Fruit fly (Drosophila melanogaster): ENCODE measurements around the gene Vps13B.
A peak's percentile ranks its signal among the peaks of the same experiment; 100 is the strongest.

Vps13B gene

DNA sequence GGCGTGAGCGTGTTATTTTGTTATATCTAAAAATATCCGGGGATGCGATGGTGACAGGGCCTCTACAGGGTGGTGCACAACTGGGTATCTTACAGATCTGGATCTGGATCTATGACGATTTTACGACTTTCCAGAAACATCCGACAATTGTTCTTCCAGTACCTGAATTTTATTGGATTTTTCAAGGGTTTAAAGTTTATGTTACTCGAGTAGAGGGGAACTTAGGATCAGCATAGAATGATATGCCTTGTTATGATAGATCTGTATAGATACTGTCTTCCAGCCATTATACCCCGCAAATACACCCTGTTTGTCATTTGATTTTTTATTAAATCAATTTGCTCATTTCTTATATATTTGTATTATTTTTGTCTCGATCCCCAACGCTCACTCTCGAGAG is 41.4 kb upstream of the Vps13B start (continued):
- TF ChIP-seq Blimp-1 (GFP tag; optimal IDR thresholded peaks at IDR 0.05), result peak; percentile 36
- no peak for TF ChIP-seq CG16815 (GFP tag; optimal IDR thresholded peaks at IDR 0.05)
- TF ChIP-seq ssp (GFP tag; IDR thresholded peaks at IDR 0.05), result peak; percentile 57
- peak; percentile 67 for TF ChIP-seq PHDP (tag; optimal IDR thresholded peaks at IDR 0.05)
- peak; percentile 24 for TF ChIP-seq tio (GFP tag; optimal IDR thresholded peaks at IDR 0.05)
- TF ChIP-seq cad (GFP tag; optimal IDR thresholded peaks at IDR 0.05), result no peak
- TF ChIP-seq CG12104 (GFP tag; optimal IDR thresholded peaks at IDR 0.05), result peak; percentile 42
- peak; percentile 18 for TF ChIP-seq schlank (tag; optimal IDR thresholded peaks at IDR 0.05)
- TF ChIP-seq Dad (GFP tag; optimal IDR thresholded peaks at IDR 0.05), result peak; percentile 69
- TF ChIP-seq inv (GFP tag; IDR thresholded peaks at IDR 0.05; ENCODE audit: partially characterized antibody), result no peak
- TF ChIP-seq trh (GFP tag; optimal IDR thresholded peaks at IDR 0.05), result no peak
- TF ChIP-seq pzg (GFP tag; optimal IDR thresholded peaks at IDR 0.05), result no peak
- TF ChIP-seq HLHmδ (GFP tag; optimal IDR thresholded peaks at IDR 0.05), result no peak
- TF ChIP-seq prd (optimal IDR thresholded peaks at IDR 0.05), result no peak
- TF ChIP-seq prd (GFP tag; IDR thresholded peaks at IDR 0.05), result peak; percentile 48; the same call in 2 of the 3 replicates
- peak; percentile 46 for TF ChIP-seq CG10543 (GFP tag; optimal IDR thresholded peaks at IDR 0.05)
- TF ChIP-seq CG17186 (GFP tag; optimal IDR thresholded peaks at IDR 0.05), result no peak
- TF ChIP-seq gro (GFP tag; optimal IDR thresholded peaks at IDR 0.05), result peak; percentile 38
- TF ChIP-seq chm (GFP tag; IDR thresholded peaks at IDR 0.05), result no peak
- TF ChIP-seq CG11504 (tag; optimal IDR thresholded peaks at IDR 0.05), result peak; percentile 77
- no peak for TF ChIP-seq tna (GFP tag; IDR thresholded peaks at IDR 0.05; ENCODE audit: partially characterized antibody)
- peak; percentile 66 for TF ChIP-seq sug (tag; optimal IDR thresholded peaks at IDR 0.05)
- TF ChIP-seq abd-A (tag; optimal IDR thresholded peaks at IDR 0.05), result no peak
- TF ChIP-seq emc (GFP tag; optimal IDR thresholded peaks at IDR 0.05), result no peak
- peak; percentile 65; the same call in 2 of the 3 replicates for TF ChIP-seq CG7357 (GFP tag; IDR thresholded peaks at IDR 0.05)
- TF ChIP-seq ttk (GFP tag; IDR thresholded peaks at IDR 0.05), result peak; percentile 29; the same call in 1 of the 2 replicates
- TF ChIP-seq Dbx (GFP tag; IDR thresholded peaks at IDR 0.05), result peak; percentile 71
- peak; percentile 48 for TF ChIP-seq salm (tag; optimal IDR thresholded peaks at IDR 0.05)
- TF ChIP-seq disco-r (GFP tag; optimal IDR thresholded peaks at IDR 0.05), result no peak
- TF ChIP-seq CG2889 (GFP tag; IDR thresholded peaks at IDR 0.05), result 0 out of 3 replicates have a peak, but pooled peaks have one; percentile 40
- TF ChIP-seq ab (GFP tag; optimal IDR thresholded peaks at IDR 0.05), result no peak
- TF ChIP-seq Nf-YC (tag; optimal IDR thresholded peaks at IDR 0.05), result peak; percentile 64
- TF ChIP-seq Mad (GFP tag; optimal IDR thresholded peaks at IDR 0.05), result no peak
- TF ChIP-seq B-H1 (GFP tag; IDR thresholded peaks at IDR 0.05), result 0 out of 3 replicates have a peak, but pooled peaks have one; percentile 25
- peak; percentile 72 for TF ChIP-seq so (GFP tag; IDR thresholded peaks at IDR 0.05)
- TF ChIP-seq org-1 (GFP tag; optimal IDR thresholded peaks at IDR 0.05), result peak; percentile 35

DNA sequence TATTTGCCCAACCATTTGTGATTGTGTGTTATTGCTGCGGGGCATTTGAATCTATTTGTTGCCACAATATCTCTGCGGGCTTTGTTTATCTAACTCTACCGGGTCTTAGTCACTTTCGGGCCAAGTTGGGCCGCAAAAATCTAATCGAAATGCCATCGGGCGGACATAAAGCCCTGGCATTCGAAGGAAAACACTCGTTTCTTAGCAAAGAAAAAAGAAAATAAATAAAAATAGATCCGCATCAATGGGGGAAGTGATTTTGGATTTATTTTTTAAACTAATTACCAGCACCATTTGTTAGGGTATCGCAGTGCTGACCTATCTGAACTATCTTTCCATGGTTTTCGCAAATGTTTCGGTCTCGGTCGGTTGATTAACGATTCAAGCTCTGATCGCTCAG is 37.2 kb upstream of the Vps13B start:
- TF ChIP-seq CG9932 (GFP tag; IDR thresholded peaks at IDR 0.05), result peak; percentile 65
- TF ChIP-seq sug (tag; optimal IDR thresholded peaks at IDR 0.05), result peak; percentile 25
- no peak for TF ChIP-seq sens-2 (GFP tag; IDR thresholded peaks at IDR 0.05)
- peak; percentile 53 for TF ChIP-seq CG2120 (GFP tag; optimal IDR thresholded peaks at IDR 0.05)
- TF ChIP-seq sob (GFP tag; IDR thresholded peaks at IDR 0.05), result 0 out of 2 replicates have a peak, but pooled peaks have one; percentile 26
- no peak for TF ChIP-seq Dp (GFP tag; optimal IDR thresholded peaks at IDR 0.05)
- TF ChIP-seq row (GFP tag; IDR thresholded peaks at IDR 0.05), result peak; percentile 42; the same call in 2 of the 3 replicates
- TF ChIP-seq CG12659 (GFP tag; optimal IDR thresholded peaks at IDR 0.05), result no peak
- TF ChIP-seq CG34376 (GFP tag; optimal IDR thresholded peaks at IDR 0.05), result no peak
- 0 out of 4 replicates have a peak, but pooled peaks have one; percentile 34 for TF ChIP-seq chinmo (GFP tag; IDR thresholded peaks at IDR 0.05; ENCODE audit: partially characterized antibody)
- no peak for TF ChIP-seq tna (GFP tag; IDR thresholded peaks at IDR 0.05; ENCODE audit: partially characterized antibody)
- TF ChIP-seq dysf (GFP tag; IDR thresholded peaks at IDR 0.05), result peak; percentile 47; the same call in 1 of the 3 replicates
- no peak for TF ChIP-seq CG2202 (tag; optimal IDR thresholded peaks at IDR 0.05)
- no peak for TF ChIP-seq z (GFP tag; IDR thresholded peaks at IDR 0.05)
- TF ChIP-seq hkb (optimal IDR thresholded peaks at IDR 0.05), result no peak
- 0 out of 2 replicates have a peak, but pooled peaks have one; percentile 7 for TF ChIP-seq hkb (GFP tag; IDR thresholded peaks at IDR 0.05)
- TF ChIP-seq CG2678 (tag; optimal IDR thresholded peaks at IDR 0.05), result peak; percentile 19
- TF ChIP-seq CG10543 (GFP tag; optimal IDR thresholded peaks at IDR 0.05), result no peak
- no peak for TF ChIP-seq CG6175 (GFP tag; IDR thresholded peaks at IDR 0.05)
- 0 out of 2 replicates have a peak, but pooled peaks have one; percentile 10 for TF ChIP-seq esg (GFP tag; conservative IDR thresholded peaks at IDR 0.05)

Measured in whole organism, embryonic.